Worm (Caenorhabditis elegans): ENCODE data around the gene Y38F1A.2.
A peak's percentile ranks its signal among the peaks of the same experiment; 100 is the strongest.

Gene Y38F1A.2

ce11 chrII:12935259-12935658 is 19.5 kb upstream of the Y38F1A.2 start, which contains the start of gene lips-9:
Gene lips-9, minus strand, starts transcription at chrII:12935359.
- TF ChIP-seq ztf-11 (tag; optimal IDR thresholded peaks at IDR 0.05) (no peak), ces-1 (GFP tag; optimal IDR thresholded peaks at IDR 0.05) (no peak), lsy-2 (tag; optimal IDR thresholded peaks at IDR 0.05) (no peak), nhr-28 (tag; optimal IDR thresholded peaks at IDR 0.05) (no peak), blmp-1 (tag; optimal IDR thresholded peaks at IDR 0.05) (no peak)

DNA sequence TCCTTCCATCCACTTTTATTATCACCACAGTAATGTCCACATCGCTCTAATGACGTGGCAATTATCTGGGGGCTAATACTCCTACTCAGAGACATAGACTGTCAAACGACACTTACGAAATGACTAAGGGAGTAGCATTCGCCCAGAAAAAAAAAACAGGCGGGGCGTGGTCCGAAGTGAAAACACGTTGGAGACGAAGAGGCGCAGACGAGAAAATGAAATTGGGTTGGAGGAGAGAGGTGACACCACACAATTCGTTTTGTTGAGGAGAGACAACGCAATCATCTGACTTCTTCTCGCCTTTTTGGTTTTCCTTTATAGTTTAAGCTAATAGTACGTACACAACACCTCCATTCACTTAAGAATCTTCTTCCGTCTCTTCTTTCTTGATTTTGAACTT is 15.6 kb upstream of the Y38F1A.2 start:
- no peak for TF ChIP-seq elt-1 (tag; optimal IDR thresholded peaks at IDR 0.05; ENCODE audit: borderline replicate concordance, insufficient read depth)
- TF ChIP-seq ces-1 (GFP tag; optimal IDR thresholded peaks at IDR 0.05): peak; percentile 61

ce11 chrII:12939801-12940200 is 15.0 kb upstream of the Y38F1A.2 start, which contains the start of gene arrd-10:
Gene arrd-10, plus strand, starts transcription at chrII:12940101.
- TF ChIP-seq drap-1 (GFP tag; optimal IDR thresholded peaks at IDR 0.05) (no peak), sptf-1 (tag; optimal IDR thresholded peaks at IDR 0.05) (no peak), cnd-1 (tag; optimal IDR thresholded peaks at IDR 0.05) (no peak), lsy-2 (tag; optimal IDR thresholded peaks at IDR 0.05) (no peak), unc-62 (GFP tag; optimal IDR thresholded peaks at IDR 0.05) (no peak), lin-32 (GFP tag; optimal IDR thresholded peaks at IDR 0.05) (no peak), M03D4.4 (tag; optimal IDR thresholded peaks at IDR 0.05) (no peak), zip-8 (tag; optimal IDR thresholded peaks at IDR 0.05) (no peak), mls-2 (tag; optimal IDR thresholded peaks at IDR 0.05) (no peak), ztf-11 (tag; optimal IDR thresholded peaks at IDR 0.05) (no peak), nhr-237 (tag; optimal IDR thresholded peaks at IDR 0.05) (no peak), unc-39 (tag; optimal IDR thresholded peaks at IDR 0.05) (no peak), tbx-8 (GFP tag; optimal IDR thresholded peaks at IDR 0.05) (no peak)

DNA sequence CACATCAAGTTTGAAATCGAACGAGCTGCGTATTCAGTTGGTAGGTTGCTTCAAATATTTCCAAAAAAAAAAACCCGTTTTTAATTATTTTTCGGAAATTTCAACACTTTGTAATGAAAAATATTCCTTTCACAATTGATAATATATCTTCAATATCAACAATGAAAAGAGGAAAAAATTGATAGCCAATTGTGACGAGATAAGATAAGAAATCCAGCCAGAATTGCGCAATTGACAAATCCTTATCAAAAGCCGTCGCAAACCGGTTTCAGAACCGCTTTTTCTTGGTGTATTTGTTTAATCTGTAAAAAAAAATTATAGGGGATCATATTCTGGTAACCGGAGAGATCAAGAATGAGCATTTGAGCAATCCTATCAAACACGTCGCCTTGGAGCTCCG is 12.3 kb upstream of the Y38F1A.2 start:
- TF ChIP-seq elt-3 (tag; optimal IDR thresholded peaks at IDR 0.05) (peak; percentile 96), unc-39 (tag; optimal IDR thresholded peaks at IDR 0.05) (no peak), mep-1 (tag; optimal IDR thresholded peaks at IDR 0.05) (no peak), ceh-83 (GFP tag; optimal IDR thresholded peaks at IDR 0.05) (no peak)

DNA sequence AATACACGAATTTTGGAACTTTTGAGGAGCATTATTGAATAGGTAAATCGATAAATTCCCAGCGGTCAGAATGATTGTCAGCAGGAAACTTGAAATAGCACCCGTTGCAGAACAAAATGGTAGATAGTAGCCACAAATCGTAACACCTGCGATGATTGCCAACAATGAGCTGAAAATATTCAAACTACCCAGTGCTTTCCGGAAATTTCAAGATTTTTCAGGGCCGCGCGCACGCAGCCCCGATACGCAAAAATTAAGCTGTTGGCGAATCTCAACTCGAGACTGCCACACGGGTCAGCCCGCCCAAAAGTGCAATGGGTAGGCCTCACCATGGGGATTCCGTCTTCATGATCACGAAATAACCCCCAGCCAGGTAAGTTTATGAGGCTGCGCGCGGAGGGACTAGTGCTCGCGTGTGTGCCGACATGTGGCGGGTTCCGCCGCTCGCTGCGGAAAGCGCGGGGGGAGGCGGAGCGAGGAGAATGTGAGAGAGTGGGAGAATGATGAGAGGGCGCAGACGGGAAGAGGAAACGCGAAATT is 10.1 kb upstream of the Y38F1A.2 start:
- TF ChIP-seq lin-32 (GFP tag; optimal IDR thresholded peaks at IDR 0.05): peak; percentile 30
- peak; percentile 79 for TF ChIP-seq drap-1 (GFP tag; optimal IDR thresholded peaks at IDR 0.05)
- TF ChIP-seq tbx-8 (GFP tag; optimal IDR thresholded peaks at IDR 0.05): peak; percentile 53
- TF ChIP-seq sem-2 (GFP tag; optimal IDR thresholded peaks at IDR 0.05): peak; percentile 69
- peak; percentile 57 for TF ChIP-seq mep-1 (tag; optimal IDR thresholded peaks at IDR 0.05)
- TF ChIP-seq sptf-1 (tag; optimal IDR thresholded peaks at IDR 0.05): peak; percentile 77
- TF ChIP-seq mls-2 (tag; optimal IDR thresholded peaks at IDR 0.05): peak; percentile 76
- peak; percentile 34 for TF ChIP-seq ceh-43 (GFP tag; optimal IDR thresholded peaks at IDR 0.05)
- peak; percentile 89 for TF ChIP-seq lin-13 (tag; optimal IDR thresholded peaks at IDR 0.05)
- TF ChIP-seq flh-1 (GFP tag; optimal IDR thresholded peaks at IDR 0.05): no peak
- no peak for TF ChIP-seq mab-5 (tag; optimal IDR thresholded peaks at IDR 0.05)
- no peak for TF ChIP-seq nhr-12 (tag; optimal IDR thresholded peaks at IDR 0.05)
- TF ChIP-seq unc-120 (tag; optimal IDR thresholded peaks at IDR 0.05; ENCODE audit: poor library complexity, severe bottlenecking): peak; percentile 52
- TF ChIP-seq cnd-1 (tag; optimal IDR thresholded peaks at IDR 0.05): peak; percentile 85
- TF ChIP-seq nhr-2 (tag; optimal IDR thresholded peaks at IDR 0.05): no peak
- TF ChIP-seq elt-3 (tag; optimal IDR thresholded peaks at IDR 0.05): peak; percentile 82
- peak; percentile 61 for TF ChIP-seq bed-3 (GFP tag; optimal IDR thresholded peaks at IDR 0.05)
- no peak for TF ChIP-seq elt-1 (tag; optimal IDR thresholded peaks at IDR 0.05; ENCODE audit: borderline replicate concordance, insufficient read depth)
- TF ChIP-seq nhr-237 (tag; optimal IDR thresholded peaks at IDR 0.05): peak; percentile 1
- peak; percentile 71 for TF ChIP-seq ceh-83 (GFP tag; optimal IDR thresholded peaks at IDR 0.05)
- TF ChIP-seq unc-62 (GFP tag; optimal IDR thresholded peaks at IDR 0.05): no peak
- TF ChIP-seq ham-2 (GFP tag; optimal IDR thresholded peaks at IDR 0.05): peak; percentile 69
- peak; percentile 53 for TF ChIP-seq ceh-39 (tag; optimal IDR thresholded peaks at IDR 0.05)
- peak; percentile 21 for TF ChIP-seq ces-1 (GFP tag; optimal IDR thresholded peaks at IDR 0.05)
- peak; percentile 29 for TF ChIP-seq ztf-11 (tag; optimal IDR thresholded peaks at IDR 0.05)
- no peak for TF ChIP-seq hlh-1 (tag; optimal IDR thresholded peaks at IDR 0.05)
- no peak for TF ChIP-seq zip-8 (tag; optimal IDR thresholded peaks at IDR 0.05)
- peak; percentile 76 for TF ChIP-seq pha-4 (tag; optimal IDR thresholded peaks at IDR 0.05)
- peak; percentile 48 for TF ChIP-seq lsy-2 (tag; optimal IDR thresholded peaks at IDR 0.05)
- TF ChIP-seq M03D4.4 (tag; optimal IDR thresholded peaks at IDR 0.05): peak; percentile 77
